Worm (Caenorhabditis elegans): ENCODE results near the gene bgnt-1.5.

bgnt-1.5 gene

ce11 chrX:13212528-13212927, 19.6 kb downstream of the bgnt-1.5 start:
- no peak for TF ChIP-seq ztf-16 (tag; optimal IDR thresholded peaks at IDR 0.05)
- no peak for TF ChIP-seq ets-4 (tag; optimal IDR thresholded peaks at IDR 0.05)
- no peak for TF ChIP-seq nfya-1 (tag; optimal IDR thresholded peaks at IDR 0.05)
- no peak for TF ChIP-seq hlh-15 (tag; optimal IDR thresholded peaks at IDR 0.05)
- TF ChIP-seq lim-6 (tag; optimal IDR thresholded peaks at IDR 0.05): no peak
- no peak for TF ChIP-seq nhr-232 (tag; optimal IDR thresholded peaks at IDR 0.05)
- TF ChIP-seq unc-42 (tag; optimal IDR thresholded peaks at IDR 0.05): no peak
- no peak for TF ChIP-seq C08G9.2 (tag; optimal IDR thresholded peaks at IDR 0.05)
- TF ChIP-seq fax-1 (tag; optimal IDR thresholded peaks at IDR 0.05): no peak
- TF ChIP-seq Y22D7AL.16 (tag; optimal IDR thresholded peaks at IDR 0.05): no peak
- TF ChIP-seq fkh-6 (tag; optimal IDR thresholded peaks at IDR 0.05): no peak

ce11 chrX:13210478-13210877, 21.7 kb downstream of the bgnt-1.5 start:
- TF ChIP-seq tbx-2 (tag; optimal IDR thresholded peaks at IDR 0.05): peak; percentile 42
- TF ChIP-seq unc-42 (tag; optimal IDR thresholded peaks at IDR 0.05): peak; percentile 78
- no peak for TF ChIP-seq syd-9 (tag; optimal IDR thresholded peaks at IDR 0.05)
- peak; percentile 67 for TF ChIP-seq ceh-18 (tag; optimal IDR thresholded peaks at IDR 0.05)
- peak; percentile 60 for TF ChIP-seq ceh-31 (tag; optimal IDR thresholded peaks at IDR 0.05)
- TF ChIP-seq pqm-1 (tag; optimal IDR thresholded peaks at IDR 0.05): no peak
- TF ChIP-seq ceh-14 (tag; optimal IDR thresholded peaks at IDR 0.05): peak; percentile 27

DNA sequence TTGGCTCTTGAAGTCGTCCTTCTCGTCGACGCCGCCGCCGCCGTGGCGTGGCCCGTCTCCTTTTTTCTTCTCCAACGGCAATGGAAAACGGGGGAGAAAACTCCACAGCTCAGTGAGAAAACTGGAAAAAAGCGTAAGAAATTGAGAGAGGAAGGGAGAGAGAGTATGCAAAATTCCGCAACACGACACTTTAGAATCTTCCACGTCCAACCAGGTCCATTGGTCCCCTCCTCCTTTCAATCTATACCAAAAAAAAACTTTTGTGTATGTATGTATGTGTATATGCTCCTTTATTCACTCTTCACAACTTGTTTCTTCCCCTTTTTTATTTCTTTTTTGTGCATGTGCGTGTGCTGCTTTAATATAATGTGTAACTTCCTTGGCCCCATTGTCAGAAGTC, 23.1 kb downstream of the bgnt-1.5 start:
- TF ChIP-seq T23F11.4 (GFP tag; optimal IDR thresholded peaks at IDR 0.05) (no peak), che-1 (tag; optimal IDR thresholded peaks at IDR 0.05) (no peak), nfya-1 (tag; optimal IDR thresholded peaks at IDR 0.05) (peak; percentile 22), ztf-16 (tag; optimal IDR thresholded peaks at IDR 0.05) (no peak), unc-42 (tag; optimal IDR thresholded peaks at IDR 0.05) (peak; percentile 2), ceh-31 (tag; optimal IDR thresholded peaks at IDR 0.05) (no peak), C38D4.7 (GFP tag; optimal IDR thresholded peaks at IDR 0.05) (no peak), Y22D7AL.16 (tag; optimal IDR thresholded peaks at IDR 0.05) (no peak), dmd-4 (tag; optimal IDR thresholded peaks at IDR 0.05; ENCODE audit: borderline replicate concordance) (no peak), hlh-30 (tag; optimal IDR thresholded peaks at IDR 0.05; ENCODE audit: insufficient read depth) (no peak)

DNA sequence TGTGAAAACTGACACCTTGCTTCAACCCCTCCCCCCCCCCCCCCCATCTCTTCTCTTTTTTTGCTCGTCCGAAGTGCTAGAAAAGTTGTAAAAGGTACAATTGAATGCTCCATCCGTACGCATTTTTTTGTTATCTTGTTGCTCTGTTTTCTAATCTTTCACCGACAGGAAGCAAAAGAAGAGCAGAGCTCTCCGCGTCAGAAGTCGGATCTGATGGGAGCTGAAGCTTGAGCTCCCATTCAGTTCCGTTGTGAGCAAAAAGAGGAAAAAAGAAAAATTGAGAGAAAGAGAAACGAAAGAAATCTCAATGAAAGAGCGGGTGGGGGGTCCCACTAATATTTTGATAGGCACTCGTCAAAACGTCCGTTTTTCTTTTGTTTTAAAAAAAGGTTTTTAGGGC, 25.2 kb downstream of the bgnt-1.5 start:
- TF ChIP-seq ceh-18 (tag; optimal IDR thresholded peaks at IDR 0.05): peak; percentile 7
- no peak for TF ChIP-seq pha-2 (tag; optimal IDR thresholded peaks at IDR 0.05)
- no peak for TF ChIP-seq zip-5 (tag; optimal IDR thresholded peaks at IDR 0.05)
- no peak for TF ChIP-seq tbx-2 (tag; optimal IDR thresholded peaks at IDR 0.05)
- TF ChIP-seq lim-6 (tag; optimal IDR thresholded peaks at IDR 0.05): no peak
- TF ChIP-seq mec-3 (tag; optimal IDR thresholded peaks at IDR 0.05; ENCODE audit: borderline replicate concordance): no peak
- no peak for TF ChIP-seq nhr-232 (tag; optimal IDR thresholded peaks at IDR 0.05)
- TF ChIP-seq ceh-9 (tag; optimal IDR thresholded peaks at IDR 0.05): no peak
- TF ChIP-seq unc-55 (GFP tag; optimal IDR thresholded peaks at IDR 0.05): peak; percentile 3
- no peak for TF ChIP-seq fax-1 (tag; optimal IDR thresholded peaks at IDR 0.05)
- no peak for TF ChIP-seq C08G9.2 (tag; optimal IDR thresholded peaks at IDR 0.05)
- no peak for TF ChIP-seq ceh-34 (tag; optimal IDR thresholded peaks at IDR 0.05)
- no peak for TF ChIP-seq fkh-10 (GFP tag; optimal IDR thresholded peaks at IDR 0.05)

ce11 chrX:13206011-13206410, 26.1 kb downstream of the bgnt-1.5 start:
- no peak for TF ChIP-seq eyg-1 (tag; optimal IDR thresholded peaks at IDR 0.05)
- no peak for TF ChIP-seq ceh-24 (tag; optimal IDR thresholded peaks at IDR 0.05)

DNA sequence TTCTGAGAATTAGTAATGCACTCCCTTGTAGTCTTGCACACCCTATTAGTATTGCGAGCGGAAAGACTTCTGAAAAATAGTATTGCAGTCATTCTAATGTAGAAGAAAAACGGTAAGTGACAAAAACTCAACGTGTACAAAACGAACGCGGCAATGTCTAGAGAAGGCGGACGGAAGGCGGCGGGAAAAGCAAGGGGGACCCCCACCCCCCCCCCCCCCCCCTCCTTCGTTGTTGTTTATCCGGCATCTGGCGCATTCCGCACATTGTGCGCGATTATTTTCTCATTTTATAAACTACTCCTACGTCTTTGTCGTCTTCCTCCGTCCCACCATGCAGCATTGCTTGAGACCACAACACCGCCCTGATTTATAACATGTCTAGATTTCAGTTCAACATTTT, 29.8 kb downstream of the bgnt-1.5 start:
- TF ChIP-seq zip-5 (tag; optimal IDR thresholded peaks at IDR 0.05) (no peak), K02D7.2 (tag; optimal IDR thresholded peaks at IDR 0.05) (no peak), fax-1 (tag; optimal IDR thresholded peaks at IDR 0.05) (no peak), C38D4.7 (GFP tag; optimal IDR thresholded peaks at IDR 0.05) (no peak), ceh-34 (tag; optimal IDR thresholded peaks at IDR 0.05) (no peak), gmeb-2 (tag; optimal IDR thresholded peaks at IDR 0.05) (no peak), elt-2 (tag; optimal IDR thresholded peaks at IDR 0.05) (no peak), pros-1 (tag; optimal IDR thresholded peaks at IDR 0.05) (no peak)

All from whole organism, late embryonic.